Worm (Caenorhabditis elegans): ENCODE data around the gene C33F10.1.

C33F10.1 gene

ce11 chrII:4834761-4835160 is at the start of gene C33F10.1, which contains the start of gene C33F10.11:
TSS of gene C33F10.1 (plus strand) at chrII:4835023.
TSS of gene C33F10.11 (minus strand) at chrII:4834861.
- TF ChIP-seq sea-1 (GFP tag; conservative IDR thresholded peaks at IDR 0.05) (no peak), ceh-36 (tag; optimal IDR thresholded peaks at IDR 0.05) (no peak), ceh-13 (GFP tag; optimal IDR thresholded peaks at IDR 0.05) (no peak), pes-1 (GFP tag; IDR thresholded peaks at IDR 0.05) (no peak), hmbx-1 (tag; optimal IDR thresholded peaks at IDR 0.05) (no peak)

- no peak for TF ChIP-seq B0310.2 (tag; optimal IDR thresholded peaks at IDR 0.05)
- TF ChIP-seq ceh-13 (GFP tag; optimal IDR thresholded peaks at IDR 0.05) = no peak
- TF ChIP-seq sea-1 (GFP tag; conservative IDR thresholded peaks at IDR 0.05) = no peak
Observed at ce11 chrII:4786181-4786580, 48.6 kb upstream of the C33F10.1 start, which contains the start of gene msp-3. TSS of gene msp-3 (minus strand) at chrII:4786281.

ce11 chrII:4789835-4790343 is 44.9 kb upstream of the C33F10.1 start, which contains the start of gene F26G1.15:
TSS of gene F26G1.15 (plus strand) at chrII:4790293.
- TF ChIP-seq ceh-13 (GFP tag; optimal IDR thresholded peaks at IDR 0.05) (no peak), pes-1 (GFP tag; IDR thresholded peaks at IDR 0.05) (no peak), F13C5.2 (tag; optimal IDR thresholded peaks at IDR 0.05) (no peak), hnd-1 (tag; optimal IDR thresholded peaks at IDR 0.05) (no peak), tra-4 (tag; optimal IDR thresholded peaks at IDR 0.05) (no peak), hmbx-1 (tag; optimal IDR thresholded peaks at IDR 0.05) (no peak), aly-1 (tag; optimal IDR thresholded peaks at IDR 0.05) (no peak), tbx-11 (GFP tag; IDR thresholded peaks at IDR 0.05) (no peak), flt-1 (GFP tag; IDR thresholded peaks at IDR 0.05) (no peak), tbx-37 (GFP tag; conservative IDR thresholded peaks at IDR 0.05) (no peak), ceh-36 (tag; optimal IDR thresholded peaks at IDR 0.05) (no peak), hmg-4 (GFP tag; optimal IDR thresholded peaks at IDR 0.05) (no peak), sea-1 (GFP tag; conservative IDR thresholded peaks at IDR 0.05) (no peak), ama-1 (optimal IDR thresholded peaks at IDR 0.05) (no peak), B0310.2 (tag; optimal IDR thresholded peaks at IDR 0.05) (no peak), scrt-1 (GFP tag; IDR thresholded peaks at IDR 0.05) (no peak), ets-7 (tag; optimal IDR thresholded peaks at IDR 0.05) (no peak)

ce11 chrII:4790687-4791086 is 44.1 kb upstream of the C33F10.1 start:
- TF ChIP-seq hmbx-1 (tag; optimal IDR thresholded peaks at IDR 0.05) (no peak), ceh-13 (GFP tag; optimal IDR thresholded peaks at IDR 0.05) (no peak), ama-1 (optimal IDR thresholded peaks at IDR 0.05) (no peak), flt-1 (GFP tag; IDR thresholded peaks at IDR 0.05) (no peak)

ce11 chrII:4791272-4791671 is 43.6 kb upstream of the C33F10.1 start, which contains the start of gene F26G1.1:
TSS of gene F26G1.1 (plus strand) at chrII:4791618.
- TF ChIP-seq hmg-4 (GFP tag; optimal IDR thresholded peaks at IDR 0.05) = peak; percentile 59
- TF ChIP-seq hmbx-1 (tag; optimal IDR thresholded peaks at IDR 0.05) = no peak
- TF ChIP-seq F13C5.2 (tag; optimal IDR thresholded peaks at IDR 0.05) = peak; percentile 24
- TF ChIP-seq tbx-37 (GFP tag; conservative IDR thresholded peaks at IDR 0.05) = peak; percentile 78

- TF ChIP-seq aly-1 (tag; optimal IDR thresholded peaks at IDR 0.05) (no peak), tbx-11 (GFP tag; IDR thresholded peaks at IDR 0.05) (no peak), tra-4 (tag; optimal IDR thresholded peaks at IDR 0.05) (no peak), flt-1 (GFP tag; IDR thresholded peaks at IDR 0.05) (no peak), tbx-37 (GFP tag; conservative IDR thresholded peaks at IDR 0.05) (no peak), hmg-4 (GFP tag; optimal IDR thresholded peaks at IDR 0.05) (no peak), F13C5.2 (tag; optimal IDR thresholded peaks at IDR 0.05) (no peak), scrt-1 (GFP tag; IDR thresholded peaks at IDR 0.05) (no peak), pes-1 (GFP tag; IDR thresholded peaks at IDR 0.05) (no peak), ets-7 (tag; optimal IDR thresholded peaks at IDR 0.05) (no peak)
Observed at ce11 chrII:4793320-4793719, 41.5 kb upstream of the C33F10.1 start.

ce11 chrII:4795461-4795860 is 39.4 kb upstream of the C33F10.1 start, which contains the start of gene C33F10.4:
TSS of gene C33F10.4 (plus strand) at chrII:4795761.
- TF ChIP-seq F13C5.2 (tag; optimal IDR thresholded peaks at IDR 0.05) (no peak), tra-4 (tag; optimal IDR thresholded peaks at IDR 0.05) (no peak), flt-1 (GFP tag; IDR thresholded peaks at IDR 0.05) (no peak), tbx-37 (GFP tag; conservative IDR thresholded peaks at IDR 0.05) (no peak), aly-1 (tag; optimal IDR thresholded peaks at IDR 0.05) (no peak), scrt-1 (GFP tag; IDR thresholded peaks at IDR 0.05) (no peak), sea-1 (GFP tag; conservative IDR thresholded peaks at IDR 0.05) (no peak), ama-1 (optimal IDR thresholded peaks at IDR 0.05) (no peak), hnd-1 (tag; optimal IDR thresholded peaks at IDR 0.05) (no peak), hmg-4 (GFP tag; optimal IDR thresholded peaks at IDR 0.05) (no peak), hmbx-1 (tag; optimal IDR thresholded peaks at IDR 0.05) (no peak), ceh-13 (GFP tag; optimal IDR thresholded peaks at IDR 0.05) (no peak), tbx-11 (GFP tag; IDR thresholded peaks at IDR 0.05) (no peak), ceh-36 (tag; optimal IDR thresholded peaks at IDR 0.05) (no peak)

- TF ChIP-seq ets-7 (tag; optimal IDR thresholded peaks at IDR 0.05) (no peak), ama-1 (optimal IDR thresholded peaks at IDR 0.05) (no peak), B0310.2 (tag; optimal IDR thresholded peaks at IDR 0.05) (no peak), tra-4 (tag; optimal IDR thresholded peaks at IDR 0.05) (no peak), tbx-11 (GFP tag; IDR thresholded peaks at IDR 0.05) (no peak), tbx-37 (GFP tag; conservative IDR thresholded peaks at IDR 0.05) (no peak), ceh-36 (tag; optimal IDR thresholded peaks at IDR 0.05) (no peak), sea-1 (GFP tag; conservative IDR thresholded peaks at IDR 0.05) (no peak), hnd-1 (tag; optimal IDR thresholded peaks at IDR 0.05) (no peak), pes-1 (GFP tag; IDR thresholded peaks at IDR 0.05) (no peak), scrt-1 (GFP tag; IDR thresholded peaks at IDR 0.05) (no peak), flt-1 (GFP tag; IDR thresholded peaks at IDR 0.05) (no peak), ceh-13 (GFP tag; optimal IDR thresholded peaks at IDR 0.05) (no peak), aly-1 (tag; optimal IDR thresholded peaks at IDR 0.05) (no peak), hmbx-1 (tag; optimal IDR thresholded peaks at IDR 0.05) (no peak)
Observed at ce11 chrII:4797071-4797470, 37.8 kb upstream of the C33F10.1 start, which contains the start of gene C33F10.14. TSS of gene C33F10.14 (plus strand) at chrII:4797371.
